Worm (Caenorhabditis elegans): ENCODE data around the gene F13B12.6.
A peak's percentile ranks its signal among the peaks of the same experiment; 100 is the strongest.

Gene F13B12.6

DNA sequence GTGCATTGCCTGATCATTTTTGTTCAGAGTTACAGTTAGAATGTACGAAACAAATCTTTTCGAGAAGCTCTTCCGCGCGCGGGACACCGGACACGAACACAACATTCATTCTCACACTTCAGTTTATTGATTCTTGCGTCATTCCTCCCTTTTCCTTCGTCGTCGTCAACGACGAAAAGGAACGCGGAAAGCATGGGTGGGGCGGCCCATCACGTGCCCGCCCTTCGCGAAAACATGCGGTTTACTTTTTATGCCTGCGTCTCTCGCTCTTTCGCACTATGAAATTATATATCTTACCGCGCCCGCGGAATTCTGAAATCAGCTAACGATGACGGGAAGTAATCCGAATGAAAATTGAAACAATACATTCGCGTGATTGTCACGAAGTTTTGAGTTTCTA is 37.1 kb downstream of the F13B12.6 start (continued):
- no peak for TF ChIP-seq hmg-20 (GFP tag; IDR thresholded peaks at IDR 0.05)
- peak; percentile 63 for TF ChIP-seq madf-8 (GFP tag; conservative IDR thresholded peaks at IDR 0.05)
- TF ChIP-seq egl-44 (GFP tag; IDR thresholded peaks at IDR 0.05): no peak
- TF ChIP-seq fkh-3 (tag; optimal IDR thresholded peaks at IDR 0.05): no peak
- no peak for TF ChIP-seq lsl-1 (GFP tag; optimal IDR thresholded peaks at IDR 0.05)
- no peak for TF ChIP-seq F55B11.4 (tag; optimal IDR thresholded peaks at IDR 0.05; ENCODE audit: borderline replicate concordance, insufficient read depth)
- no peak for TF ChIP-seq ekl-4 (GFP tag; IDR thresholded peaks at IDR 0.05)
- no peak for TF ChIP-seq T26A5.8 (tag; optimal IDR thresholded peaks at IDR 0.05)
- TF ChIP-seq F57A8.1 (GFP tag; optimal IDR thresholded peaks at IDR 0.05): no peak
- no peak for TF ChIP-seq nfyb-1 (GFP tag; IDR thresholded peaks at IDR 0.05)
- TF ChIP-seq F57C9.4 (tag; optimal IDR thresholded peaks at IDR 0.05): no peak
- TF ChIP-seq mcd-1 (GFP tag; IDR thresholded peaks at IDR 0.05): no peak
- TF ChIP-seq sea-2 (GFP tag; IDR thresholded peaks at IDR 0.05): no peak
- peak; percentile 66 for TF ChIP-seq hsf-1 (GFP tag; IDR thresholded peaks at IDR 0.05)
- TF ChIP-seq die-1 (tag; optimal IDR thresholded peaks at IDR 0.05): no peak
- no peak for TF ChIP-seq Y53F4B.3 (GFP tag; IDR thresholded peaks at IDR 0.05)
- peak; percentile 45 for TF ChIP-seq dox-1 (GFP tag; IDR thresholded peaks at IDR 0.05)
- TF ChIP-seq T07F8.4 (tag; optimal IDR thresholded peaks at IDR 0.05): no peak
- TF ChIP-seq ceh-100 (GFP tag; IDR thresholded peaks at IDR 0.05): no peak
- TF ChIP-seq nhr-27 (tag; optimal IDR thresholded peaks at IDR 0.05): no peak
- no peak for TF ChIP-seq ceh-27 (GFP tag; optimal IDR thresholded peaks at IDR 0.05)
- TF ChIP-seq C17E4.6 (GFP tag; IDR thresholded peaks at IDR 0.05): no peak
- 0 out of 2 replicates have a peak, but pooled peaks have one; percentile 7 for TF ChIP-seq Y67H2A.10 (GFP tag; conservative IDR thresholded peaks at IDR 0.05)
- TF ChIP-seq ztf-22 (GFP tag; optimal IDR thresholded peaks at IDR 0.05): no peak
- no peak for TF ChIP-seq lin-26 (GFP tag; IDR thresholded peaks at IDR 0.05)
- no peak for TF ChIP-seq hlh-12 (tag; optimal IDR thresholded peaks at IDR 0.05)
- TF ChIP-seq let-607 (tag; optimal IDR thresholded peaks at IDR 0.05): no peak
- no peak for TF ChIP-seq F52B5.7 (tag; optimal IDR thresholded peaks at IDR 0.05)

DNA sequence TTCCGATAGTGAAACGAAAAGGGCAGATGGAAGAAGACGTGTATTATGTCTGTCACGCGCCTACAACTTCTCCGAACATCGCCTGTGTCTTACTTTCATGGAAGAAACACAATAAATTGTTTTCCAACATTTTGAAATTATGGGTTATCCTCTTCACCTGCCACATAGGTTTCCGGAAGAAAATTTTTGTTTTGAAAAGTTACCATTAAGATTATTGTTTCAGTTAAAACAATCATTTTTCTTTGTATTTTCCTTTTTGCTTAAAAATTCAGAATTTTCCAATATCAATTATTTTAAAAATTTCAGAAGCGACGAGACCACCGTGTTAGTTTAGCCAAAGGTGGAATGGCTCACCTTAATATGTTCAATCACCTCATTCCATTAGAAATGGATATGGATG is 43.1 kb downstream of the F13B12.6 start, which contains the start of gene mask-1:
Gene mask-1 (plus strand): TSS at position 301 of the 400 bp plus-strand sequence.
- no peak for TF ChIP-seq sea-2 (GFP tag; IDR thresholded peaks at IDR 0.05)
- no peak for TF ChIP-seq fkh-3 (tag; optimal IDR thresholded peaks at IDR 0.05)
- no peak for TF ChIP-seq Y53G8AR.9 (GFP tag; conservative IDR thresholded peaks at IDR 0.05)
- TF ChIP-seq mxl-1 (tag; optimal IDR thresholded peaks at IDR 0.05): no peak
- no peak for TF ChIP-seq madf-8 (GFP tag; conservative IDR thresholded peaks at IDR 0.05)
- TF ChIP-seq nhr-80 (tag; optimal IDR thresholded peaks at IDR 0.05): no peak
- TF ChIP-seq dpff-1 (tag; optimal IDR thresholded peaks at IDR 0.05): no peak
- TF ChIP-seq lsl-1 (GFP tag; optimal IDR thresholded peaks at IDR 0.05): no peak
- no peak for TF ChIP-seq ztf-22 (GFP tag; optimal IDR thresholded peaks at IDR 0.05)
- no peak for TF ChIP-seq pha-4 (tag; optimal IDR thresholded peaks at IDR 0.05)
- no peak for TF ChIP-seq hlh-26 (GFP tag; conservative IDR thresholded peaks at IDR 0.05)
- no peak for TF ChIP-seq ceh-100 (GFP tag; IDR thresholded peaks at IDR 0.05)
- no peak for TF ChIP-seq F49E8.2 (tag; optimal IDR thresholded peaks at IDR 0.05; ENCODE audit: insufficient read depth)
- TF ChIP-seq lin-54 (GFP tag; optimal IDR thresholded peaks at IDR 0.05): no peak
- TF ChIP-seq sdz-38 (tag; optimal IDR thresholded peaks at IDR 0.05): no peak
- TF ChIP-seq ama-1 (optimal IDR thresholded peaks at IDR 0.05): no peak
- TF ChIP-seq ama-1 (GFP tag; optimal IDR thresholded peaks at IDR 0.05): no peak

Data from whole organism, young adult.